Worm (Caenorhabditis elegans): Measurements from ENCODE around the gene wago-5.

DNA sequence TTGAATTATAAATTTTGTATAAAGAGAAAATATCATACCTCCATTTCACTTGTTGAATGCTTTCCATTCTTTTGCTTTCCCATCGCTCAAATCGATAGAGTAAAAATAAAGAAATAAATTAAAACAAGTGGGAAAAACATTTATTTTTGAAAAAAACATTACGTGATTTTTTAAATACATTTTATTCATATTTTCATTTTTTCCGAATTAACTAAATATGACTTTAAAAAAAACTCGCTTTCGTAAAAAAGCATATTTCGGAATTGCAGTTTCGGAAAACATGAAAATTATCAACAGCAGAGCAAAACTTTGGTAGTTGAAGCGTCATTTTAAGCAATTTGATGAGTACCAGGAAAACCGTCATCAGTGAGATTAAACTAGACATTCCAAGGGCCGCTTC is 15.7 kb downstream of the wago-5 start, which contains the start of gene K05F1.8:
- TF ChIP-seq lin-29 (GFP tag; IDR thresholded peaks at IDR 0.05) (no peak), F49E8.2 (tag; optimal IDR thresholded peaks at IDR 0.05; ENCODE audit: borderline replicate concordance) (no peak), ces-1 (GFP tag; optimal IDR thresholded peaks at IDR 0.05) (no peak), F26F4.8 (GFP tag; conservative IDR thresholded peaks at IDR 0.05) (no peak), lsy-2 (tag; optimal IDR thresholded peaks at IDR 0.05) (no peak)

Data from whole organism, L4 larva.